Worm (Caenorhabditis elegans) whole organism, young adult: ENCODE results near the gene rfip-2.

Source experiments
- B0019.2 ChIP-seq: fragments of 200-800 bp; sonication (Bioruptor generic); conservative IDR thresholded peaks from 2 replicates; pipeline ENCODE4 v1.3.6; 2022; ENCODE audit warnings: missing genetic modification reagents, missing genetic modification characterization, missing compliant biosample characterization
- C17E4.6 ChIP-seq: fragments of 200-800 bp; sonication (Bioruptor generic); IDR thresholded peaks from 2 replicates; pipeline ENCODE4 v1.3.6; 2022; ENCODE audit warnings: missing genetic modification reagents, missing genetic modification characterization, missing compliant biosample characterization
- F49E8.2 ChIP-seq: sonication (generic microtip); optimal IDR thresholded peaks from 3 replicates; lab custom pipeline; 2017; ENCODE audit warnings: missing genetic modification characterization, mild to moderate bottlenecking, missing compliant biosample characterization, antibody characterized with exemption, moderate library complexity; ENCODE audit not compliant: insufficient read depth
- F55B11.4 ChIP-seq: sonication (generic microtip); optimal IDR thresholded peaks from 2 replicates; lab custom pipeline; 2016; ENCODE audit warnings: missing compliant biosample characterization, missing genetic modification characterization, borderline replicate concordance; ENCODE audit not compliant: insufficient read depth
- K12H6.12 ChIP-seq: fragments of 200-800 bp; sonication (Bioruptor generic); optimal IDR thresholded peaks from 2 replicates; lab custom pipeline; 2018; ENCODE audit warnings: mild to moderate bottlenecking, missing genetic modification characterization, missing compliant biosample characterization
- Y56A3A.18 ChIP-seq: fragments of 200-800 bp; sonication (Bioruptor generic); IDR thresholded peaks from 2 replicates; pipeline ENCODE4 v1.3.6; 2022; ENCODE audit warnings: missing genetic modification reagents, missing genetic modification characterization, missing compliant biosample characterization
- Y67H2A.10 ChIP-seq: fragments of 200-800 bp; sonication (Bioruptor generic); conservative IDR thresholded peaks from 2 replicates; pipeline ENCODE4 v1.3.6; 2022; ENCODE audit warnings: missing genetic modification reagents, missing genetic modification characterization, missing compliant biosample characterization
- akir-1 ChIP-seq: fragments of 200-800 bp; sonication (Bioruptor generic); optimal IDR thresholded peaks from 2 replicates; lab custom pipeline; 2018; ENCODE audit warnings: mild to moderate bottlenecking, missing genetic modification characterization, moderate library complexity, missing compliant biosample characterization
- aptf-3 ChIP-seq: fragments of 200-800 bp; sonication (Bioruptor generic); IDR thresholded peaks from 2 replicates; pipeline ENCODE4 v1.3.6; 2022; ENCODE audit warnings: missing genetic modification characterization, missing compliant biosample characterization
- atf-7 ChIP-seq: sonication (generic microtip); optimal IDR thresholded peaks from 2 replicates; lab custom pipeline; 2017; ENCODE audit warnings: mild to moderate bottlenecking, missing genetic modification characterization, missing compliant biosample characterization
- attf-3 ChIP-seq: fragments of 200-800 bp; sonication (Bioruptor generic); conservative IDR thresholded peaks from 2 replicates; pipeline ENCODE4 v1.3.6; 2022; ENCODE audit warnings: missing genetic modification reagents, missing genetic modification characterization, missing compliant biosample characterization
- attf-5 ChIP-seq: fragments of 200-800 bp; sonication (Bioruptor generic); optimal IDR thresholded peaks from 2 replicates; lab custom pipeline; 2018; ENCODE audit warnings: mild to moderate bottlenecking, missing genetic modification characterization, missing compliant biosample characterization
- cebp-1 ChIP-seq, 2 experiments: fragments of 200-800 bp in 1 of 2; sonication (Bioruptor generic) in 1 of 2; sonication (generic microtip) in 1 of 2; IDR thresholded peaks in 1 of 2; optimal IDR thresholded peaks in 1 of 2; 2 replicates each; pipeline versions ENCODE4 v1.3.6 to Lab custom; 2017 to 2022; ENCODE audit warnings: missing compliant biosample characterization in 2 of 2, missing genetic modification characterization in 2 of 2, mild to moderate bottlenecking in 1 of 2, missing genetic modification reagents in 1 of 2, moderate library complexity in 1 of 2
- cebp-2 ChIP-seq: fragments of 200-800 bp; sonication (Bioruptor generic); IDR thresholded peaks from 2 replicates; pipeline ENCODE4 v1.3.6; 2022; ENCODE audit warnings: missing genetic modification characterization, missing compliant biosample characterization
- ceh-58 ChIP-seq: fragments of 200-800 bp; sonication (Bioruptor generic); IDR thresholded peaks from 2 replicates; pipeline ENCODE4 v1.3.6; 2022; ENCODE audit warnings: missing genetic modification characterization, missing compliant biosample characterization
- chd-7 ChIP-seq: sonication (generic microtip); optimal IDR thresholded peaks from 2 replicates; lab custom pipeline; 2016; ENCODE audit warnings: mild to moderate bottlenecking, missing genetic modification characterization, moderate library complexity, missing compliant biosample characterization
- egrh-3 ChIP-seq: fragments of 200-800 bp; sonication (Bioruptor generic); IDR thresholded peaks from 2 replicates; pipeline ENCODE4 v1.3.6; 2022; ENCODE audit warnings: missing genetic modification reagents, missing genetic modification characterization, missing compliant biosample characterization
- hlh-12 ChIP-seq: sonication (generic microtip); optimal IDR thresholded peaks from 2 replicates; lab custom pipeline; 2016; ENCODE audit warnings: missing genetic modification characterization, missing compliant biosample characterization
- hmg-1.2 ChIP-seq: fragments of 200-800 bp; sonication (Bioruptor generic); IDR thresholded peaks from 2 replicates; pipeline ENCODE4 v1.3.6; 2022; ENCODE audit warnings: missing genetic modification reagents, missing genetic modification characterization, missing compliant biosample characterization
- hmg-20 ChIP-seq: fragments of 200-800 bp; sonication (Bioruptor generic); IDR thresholded peaks from 2 replicates; pipeline ENCODE4 v1.3.6; 2022; ENCODE audit warnings: missing genetic modification reagents, missing genetic modification characterization, missing compliant biosample characterization
- lin-35 ChIP-seq, 3 experiments: fragments of 150-350 bp in 2 of 3; sonication (generic microtip) in 1 of 3; optimal IDR thresholded peaks; 2 replicates each; lab custom pipeline; 2014 to 2018; ENCODE audit warnings: missing biosample characterization in 3 of 3, missing genetic modification characterization in 3 of 3, missing genetic modification reagents in 3 of 3
- lsl-1 ChIP-seq: fragments of 200-800 bp; sonication (Bioruptor generic); optimal IDR thresholded peaks from 2 replicates; lab custom pipeline; 2018; ENCODE audit warnings: mild to moderate bottlenecking, missing genetic modification characterization, moderate library complexity, missing compliant biosample characterization
- lsy-27 ChIP-seq: sonication (generic microtip); optimal IDR thresholded peaks from 2 replicates; lab custom pipeline; 2017; ENCODE audit warnings: missing genetic modification characterization, mild to moderate bottlenecking, missing compliant biosample characterization, antibody characterized with exemption, missing genotype, borderline replicate concordance; ENCODE audit not compliant: insufficient read depth
- madf-3 ChIP-seq: fragments of 200-800 bp; sonication (Bioruptor generic); IDR thresholded peaks from 2 replicates; pipeline ENCODE4 v1.3.6; 2022; ENCODE audit warnings: missing genetic modification reagents, missing genetic modification characterization, missing compliant biosample characterization
- madf-8 ChIP-seq: fragments of 200-800 bp; sonication (Bioruptor generic); conservative IDR thresholded peaks from 2 replicates; pipeline ENCODE4 v1.3.6; 2022; ENCODE audit warnings: missing genetic modification reagents, missing genetic modification characterization, missing compliant biosample characterization
- mcd-1 ChIP-seq: fragments of 200-800 bp; sonication (Bioruptor generic); IDR thresholded peaks from 2 replicates; pipeline ENCODE4 v1.3.6; 2022; ENCODE audit warnings: missing genetic modification reagents, missing genetic modification characterization, missing compliant biosample characterization
- mel-28 ChIP-seq: sonication (generic microtip); optimal IDR thresholded peaks from 2 replicates; lab custom pipeline; 2016; ENCODE audit warnings: borderline replicate concordance, mild to moderate bottlenecking, missing genetic modification characterization, missing compliant biosample characterization
- nhr-120 ChIP-seq: fragments of 200-800 bp; sonication (Bioruptor generic); IDR thresholded peaks from 2 replicates; pipeline ENCODE4 v1.3.6; 2022; ENCODE audit warnings: missing genetic modification characterization, missing compliant biosample characterization
- nhr-27 ChIP-seq: fragments of 200-800 bp; sonication (Bioruptor generic); optimal IDR thresholded peaks from 2 replicates; lab custom pipeline; 2018; ENCODE audit warnings: mild to moderate bottlenecking, missing genetic modification characterization, moderate library complexity, missing compliant biosample characterization
- nhr-80 ChIP-seq: sonication (generic microtip); optimal IDR thresholded peaks from 2 replicates; lab custom pipeline; 2016; ENCODE audit warnings: missing genetic modification characterization, missing compliant biosample characterization
- pha-4 ChIP-seq: fragments of 150-350 bp; sonication (generic microtip); optimal IDR thresholded peaks from 2 replicates; lab custom pipeline; 2014; ENCODE audit warnings: missing biosample characterization, missing genetic modification reagents, missing genetic modification characterization
- rec-8 ChIP-seq, 2 experiments: sonication (generic microtip); optimal IDR thresholded peaks; 2 replicates each; lab custom pipeline; 2016; ENCODE audit warnings: mild to moderate bottlenecking in 2 of 2, missing genetic modification characterization in 2 of 2, missing genetic modification reagents in 2 of 2, missing genotype in 2 of 2, missing biosample characterization in 1 of 2, missing compliant biosample characterization in 1 of 2, moderate library complexity in 1 of 2
- sea-2 ChIP-seq: fragments of 200-800 bp; sonication (Bioruptor generic); IDR thresholded peaks from 2 replicates; pipeline ENCODE4 v1.3.6; 2022; ENCODE audit warnings: missing genetic modification characterization, missing compliant biosample characterization
- tlf-1 ChIP-seq: fragments of 200-800 bp; sonication (Bioruptor generic); optimal IDR thresholded peaks from 2 replicates; lab custom pipeline; 2018; ENCODE audit warnings: mild to moderate bottlenecking, missing genetic modification characterization, missing compliant biosample characterization
- unc-130 ChIP-seq: sonication (generic microtip); optimal IDR thresholded peaks from 2 replicates; lab custom pipeline; 2016; ENCODE audit warnings: missing genetic modification reagents, missing genetic modification characterization, missing compliant biosample characterization
- unc-62 ChIP-seq: fragments of 150-350 bp; optimal IDR thresholded peaks from 2 replicates; lab custom pipeline; 2014; ENCODE audit warnings: missing biosample characterization, missing genetic modification reagents, missing genetic modification characterization
- zim-3 ChIP-seq: sonication (generic microtip); optimal IDR thresholded peaks from 2 replicates; lab custom pipeline; 2017; ENCODE audit warnings: mild to moderate bottlenecking, missing genetic modification characterization, moderate library complexity, missing compliant biosample characterization
- ztf-25 ChIP-seq: fragments of 200-800 bp; sonication (Bioruptor generic); IDR thresholded peaks from 2 replicates; pipeline ENCODE4 v1.3.6; 2022; ENCODE audit warnings: missing genetic modification reagents, missing genetic modification characterization, missing compliant biosample characterization
- ztf-28 ChIP-seq: fragments of 200-800 bp; sonication (Bioruptor generic); IDR thresholded peaks from 2 replicates; pipeline ENCODE4 v1.3.6; 2022; ENCODE audit warnings: missing genetic modification reagents, missing genetic modification characterization, missing compliant biosample characterization

rfip-2 gene

DNA sequence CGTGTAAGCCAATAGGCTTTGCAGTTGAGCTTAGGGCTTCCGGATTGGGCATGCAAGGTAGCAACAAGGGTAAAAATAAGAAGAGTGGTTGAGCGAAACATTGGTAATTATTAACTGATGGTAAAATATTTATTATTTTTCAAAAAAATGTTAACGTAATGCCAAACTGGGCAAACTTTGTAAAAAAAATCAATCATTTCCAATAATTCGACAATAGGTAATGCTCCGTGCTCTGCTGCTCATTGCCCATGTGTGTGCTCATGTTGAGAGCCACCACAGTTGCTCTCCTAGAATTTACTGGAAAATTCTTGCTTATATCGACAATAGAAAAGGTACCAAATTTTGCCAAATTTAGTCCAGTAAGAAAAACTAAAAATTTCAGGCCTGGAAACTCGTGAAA, 43.0 kb upstream of the rfip-2 start, which contains the start of the genes T02H6.10 and T02H6.8:
TSS of gene T02H6.10 (minus strand) at position 101 of the 400 bp plus-strand sequence.
TSS of gene T02H6.8 (plus strand) at position 221 of the 400 bp plus-strand sequence.
- no peak for TF ChIP-seq unc-130 (GFP tag; lab: Kevin White, UChicago)
- no peak for TF ChIP-seq rec-8 (tag; optimal IDR thresholded peaks at IDR 0.05; lab: Kevin White, UChicago)
- no peak for TF ChIP-seq akir-1
- TF ChIP-seq Y56A3A.18 (GFP tag; lab: Robert Waterston, UW) = no peak
- TF ChIP-seq aptf-3 (GFP tag; lab: Robert Waterston, UW) = no peak
- no peak for TF ChIP-seq zim-3 (tag; lab: Kevin White, UChicago)
- no peak for TF ChIP-seq atf-7 (tag; lab: Kevin White, UChicago)
- no peak for TF ChIP-seq mcd-1
- TF ChIP-seq attf-3 (GFP tag; lab: Robert Waterston, UW) = no peak
- no peak for TF ChIP-seq C17E4.6
- no peak for TF ChIP-seq lsy-27 (tag; lab: Kevin White, UChicago)
- no peak for TF ChIP-seq chd-7
- TF ChIP-seq lsl-1 = no peak
- TF ChIP-seq ztf-28 (GFP tag; lab: Robert Waterston, UW) = no peak
- TF ChIP-seq madf-3 (GFP tag; lab: Robert Waterston, UW) = no peak
- TF ChIP-seq F55B11.4 (tag; lab: Kevin White, UChicago) = no peak
- no peak for TF ChIP-seq cebp-2 (GFP tag; lab: Robert Waterston, UW)
- TF ChIP-seq mel-28 (tag; lab: Kevin White, UChicago) = no peak
- no peak for TF ChIP-seq nhr-120 (GFP tag; lab: Robert Waterston, UW)
- TF ChIP-seq, all 124 proteins: peak for 0

ce11 chrII:682326-682725, 41.3 kb upstream of the rfip-2 start, which contains the start of gene T02H6.7:
Gene T02H6.7, plus strand, starts transcription at chrII:682626.
- TF ChIP-seq B0019.2 = no peak
- TF ChIP-seq cebp-1 (GFP tag; IDR thresholded peaks at IDR 0.05; lab: Robert Waterston, UW) = no peak
- TF ChIP-seq cebp-1 (tag; optimal IDR thresholded peaks at IDR 0.05; lab: Kevin White, UChicago) = no peak
- no peak for TF ChIP-seq unc-62 (GFP tag; lab: Kevin White, UChicago)
- TF ChIP-seq nhr-27 (tag; lab: Kevin White, UChicago) = no peak
- TF ChIP-seq lin-35 (GFP tag; optimal IDR thresholded peaks at IDR 0.05; lab: Kevin White, UChicago) = no peak
- TF ChIP-seq pha-4 (tag; lab: Kevin White, UChicago) = no peak
- no peak for TF ChIP-seq hlh-12
- TF ChIP-seq hmg-20 (GFP tag; lab: Robert Waterston, UW) = no peak
- no peak for TF ChIP-seq chd-7

ce11 chrII:683467-683866, 40.1 kb upstream of the rfip-2 start, which contains the start of gene T02H6.6:
Gene T02H6.6, plus strand, starts transcription at chrII:683767.
- no peak for TF ChIP-seq hmg-1.2 (GFP tag; lab: Robert Waterston, UW)
- TF ChIP-seq sea-2 = no peak
- no peak for TF ChIP-seq Y67H2A.10 (GFP tag; lab: Robert Waterston, UW)
- no peak for TF ChIP-seq F55B11.4 (tag; lab: Kevin White, UChicago)
- no peak for TF ChIP-seq egrh-3 (GFP tag; lab: Robert Waterston, UW)
- no peak for TF ChIP-seq madf-8 (GFP tag; lab: Robert Waterston, UW)

- TF ChIP-seq ceh-58 (GFP tag; lab: Robert Waterston, UW) = no peak
- TF ChIP-seq ztf-25 = no peak
- no peak for TF ChIP-seq K12H6.12 (tag; lab: Kevin White, UChicago)
- no peak for TF ChIP-seq hlh-12
- TF ChIP-seq attf-5 = no peak
- TF ChIP-seq tlf-1 = no peak
- TF ChIP-seq nhr-80 (tag; lab: Kevin White, UChicago) = no peak
- TF ChIP-seq F49E8.2 = no peak
- TF ChIP-seq ztf-28 (GFP tag; lab: Robert Waterston, UW) = no peak
These were observed 38.8 kb upstream of the rfip-2 start, which contains the start of gene T02H6.5 for ce11 chrII:684811-685210. Gene T02H6.5, plus strand, starts transcription at chrII:685111.
